Worm (Caenorhabditis elegans) whole organism, L2 larva: ENCODE data around the gene sna-3.

ENCODE experiments used
- ama-1 ChIP-seq: fragments of 150-350 bp; optimal IDR thresholded peaks from 2 replicates; lab custom pipeline; 2018; ENCODE audit warnings: inconsistent platforms
- elt-3 ChIP-seq: sonication (generic microtip); optimal IDR thresholded peaks from 2 replicates; lab custom pipeline; 2017; ENCODE audit warnings: missing biosample characterization, missing genetic modification characterization
- fos-1 ChIP-seq: fragments of 150-350 bp; optimal IDR thresholded peaks from 2 replicates; lab custom pipeline; 2014; ENCODE audit warnings: missing biosample characterization, missing genetic modification characterization
- unc-39 ChIP-seq: fragments of 150-350 bp; optimal IDR thresholded peaks from 2 replicates; lab custom pipeline; 2014; ENCODE audit warnings: missing biosample characterization, missing genetic modification characterization
- unc-62 ChIP-seq: fragments of 150-350 bp; optimal IDR thresholded peaks from 2 replicates; lab custom pipeline; 2014; ENCODE audit warnings: missing biosample characterization, missing genetic modification reagents, missing genetic modification characterization

- TF ChIP-seq unc-62 (GFP tag; lab: Kevin White, UChicago) (no peak), fos-1 (tag; lab: Kevin White, UChicago) (no peak), ama-1 (lab: Kevin White, UChicago) (no peak), unc-39 (tag; lab: Kevin White, UChicago) (no peak), elt-3 (tag; lab: Kevin White, UChicago) (no peak)
Measured at ce11 chrIII:6195718-6196117, 10.3 kb downstream of the sna-3 start.
